Worm (Caenorhabditis elegans) whole organism, midembryonic: ENCODE results near the gene srw-87.

ENCODE experiments used
- klf-2 ChIP-seq: fragments of 200-800 bp; sonication (Bioruptor generic); conservative IDR thresholded peaks from 2 replicates; pipeline ENCODE4 v1.3.6; 2022; ENCODE audit warnings: missing genetic modification reagents, missing genetic modification characterization, missing compliant biosample characterization
- ref-1 ChIP-seq: fragments of 200-800 bp; sonication (Bioruptor generic); conservative IDR thresholded peaks from 2 replicates; pipeline ENCODE4 v1.3.6; 2022; ENCODE audit warnings: missing genetic modification reagents, missing genetic modification characterization, missing compliant biosample characterization
- tab-1 ChIP-seq: fragments of 200-800 bp; sonication (Bioruptor generic); IDR thresholded peaks from 2 replicates; pipeline ENCODE4 v1.3.6; 2022; ENCODE audit warnings: missing genetic modification characterization, missing compliant biosample characterization
- ztf-23 ChIP-seq: fragments of 200-800 bp; sonication (Bioruptor generic); IDR thresholded peaks from 2 replicates; pipeline ENCODE4 v1.3.6; 2022; ENCODE audit warnings: missing genetic modification reagents, missing genetic modification characterization, missing compliant biosample characterization
- ztf-29 ChIP-seq: fragments of 200-800 bp; sonication (Bioruptor generic); IDR thresholded peaks from 2 replicates; pipeline ENCODE4 v1.3.6; 2022; ENCODE audit warnings: missing genetic modification reagents, missing genetic modification characterization, missing compliant biosample characterization

DNA sequence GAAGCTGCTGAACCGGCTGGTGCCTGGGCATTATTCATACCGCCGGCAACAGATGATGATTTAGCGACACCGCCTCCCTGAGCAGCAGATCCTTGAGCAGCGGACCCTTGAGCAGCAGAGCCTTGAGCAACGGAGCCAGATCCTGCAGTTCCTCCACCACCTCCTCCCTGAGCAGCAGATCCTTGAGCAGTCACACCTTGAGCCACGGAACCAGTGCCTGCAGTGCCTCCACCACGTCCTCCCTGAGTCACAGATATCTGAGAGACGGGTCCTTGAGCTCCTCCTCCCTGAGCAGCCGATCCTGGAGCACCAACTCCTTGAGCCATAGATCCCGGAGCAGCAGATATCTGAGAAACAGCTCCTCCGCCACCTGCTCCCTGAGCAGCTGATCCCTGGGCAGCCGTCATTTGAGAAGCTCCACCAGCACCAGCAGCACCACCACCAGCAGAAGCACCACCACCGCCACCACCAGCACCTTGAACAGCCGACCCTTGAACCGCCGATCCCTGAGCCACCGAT is 40.1 kb downstream of the srw-87 start:
- no peak for TF ChIP-seq klf-2 (GFP tag; lab: Robert Waterston, UW)
- no peak for TF ChIP-seq tab-1
- no peak for TF ChIP-seq ztf-23 (GFP tag; lab: Robert Waterston, UW)
- no peak for TF ChIP-seq ref-1 (GFP tag; lab: Robert Waterston, UW)
- no peak for TF ChIP-seq ztf-29 (GFP tag; lab: Robert Waterston, UW)
